Worm (Caenorhabditis elegans) whole organism, late embryonic: ENCODE data around the gene efhc-1.

ENCODE experiments used
- K02D7.2 ChIP-seq: sonication (generic microtip); optimal IDR thresholded peaks from 2 replicates; lab custom pipeline; 2017; ENCODE audit warnings: mild to moderate bottlenecking, missing genetic modification characterization, missing compliant biosample characterization
- ama-1 ChIP-seq: fragments of 150-350 bp; optimal IDR thresholded peaks from 2 replicates; lab custom pipeline; 2014
- ceh-30 ChIP-seq: fragments of 150-350 bp; optimal IDR thresholded peaks from 2 replicates; lab custom pipeline; 2014; ENCODE audit warnings: missing biosample characterization, missing genetic modification characterization
- hlh-13 ChIP-seq: fragments of 200-800 bp; sonication (Bioruptor generic); optimal IDR thresholded peaks from 2 replicates; lab custom pipeline; 2018; ENCODE audit warnings: mild to moderate bottlenecking, missing genetic modification characterization, missing compliant biosample characterization
- lin-11 ChIP-seq: fragments of 200-800 bp; sonication (Bioruptor generic); optimal IDR thresholded peaks from 2 replicates; lab custom pipeline; 2018; ENCODE audit warnings: mild to moderate bottlenecking, missing genetic modification characterization, missing compliant biosample characterization
- nfya-1 ChIP-seq: sonication (generic microtip); optimal IDR thresholded peaks from 2 replicates; lab custom pipeline; 2017; ENCODE audit warnings: missing genetic modification characterization, mild to moderate bottlenecking, missing compliant biosample characterization, antibody characterized with exemption, moderate library complexity
- pha-4 ChIP-seq: fragments of 150-350 bp; optimal IDR thresholded peaks from 2 replicates; lab custom pipeline; 2018; ENCODE audit warnings: missing biosample characterization, missing genetic modification reagents, missing genetic modification characterization
- tbx-2 ChIP-seq: sonication (generic microtip); optimal IDR thresholded peaks from 2 replicates; lab custom pipeline; 2016; ENCODE audit warnings: missing genetic modification characterization, missing compliant biosample characterization

DNA sequence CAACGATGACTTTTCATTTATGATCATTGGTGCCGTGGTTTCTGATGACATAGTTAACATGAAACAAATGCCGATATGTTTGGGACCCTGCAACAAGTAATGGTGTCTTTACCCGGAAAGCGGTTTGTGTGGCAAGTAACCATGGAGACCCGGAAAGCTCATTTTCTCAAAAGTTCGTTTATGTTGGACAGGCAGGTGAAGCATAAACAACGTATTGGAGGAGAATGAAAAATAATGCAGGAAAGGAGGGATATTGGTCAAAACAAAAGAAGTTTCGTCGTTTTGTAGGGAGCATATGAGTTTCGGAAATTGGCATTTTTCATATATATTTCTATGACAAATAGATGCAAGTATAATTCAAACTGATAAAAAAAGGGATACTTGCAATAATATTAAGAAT is 28.2 kb downstream of the efhc-1 start, which contains the start of gene dyf-6:
- TF ChIP-seq ceh-30, result no peak
- no peak for TF ChIP-seq tbx-2 (tag; lab: Kevin White, UChicago)
- TF ChIP-seq ama-1 (lab: Kevin White, UChicago), result no peak
- TF ChIP-seq pha-4 (tag; lab: Kevin White, UChicago), result no peak
- no peak for TF ChIP-seq lin-11 (tag; lab: Kevin White, UChicago)
- TF ChIP-seq hlh-13 (GFP tag; lab: Kevin White, UChicago), result no peak
- TF ChIP-seq nfya-1, result no peak
- no peak for TF ChIP-seq K02D7.2 (tag; lab: Kevin White, UChicago)
